Fruit fly (Drosophila melanogaster): ENCODE measurements around the gene CG14410.
A peak's percentile ranks its signal among the peaks of the same experiment; 100 is the strongest.

The CG14410 gene

dm6 chrX:14846116-14846614, 9.6 kb downstream of the CG14410 start (continued):
- TF ChIP-seq CG11762 (GFP tag; optimal IDR thresholded peaks at IDR 0.05; ENCODE audit: insufficient read depth) = no peak
- TF ChIP-seq CG8119 (GFP tag; IDR thresholded peaks at IDR 0.05) = no peak
- TF ChIP-seq CG9139 (GFP tag; optimal IDR thresholded peaks at IDR 0.05) = no peak
- no peak for TF ChIP-seq CG6276 (GFP tag; optimal IDR thresholded peaks at IDR 0.05)
- peak; percentile 29 for TF ChIP-seq Eip75B (GFP tag; optimal IDR thresholded peaks at IDR 0.05)
- TF ChIP-seq Eip93F (GFP tag; optimal IDR thresholded peaks at IDR 0.05) = no peak
- no peak for TF ChIP-seq CG31627 (GFP tag; optimal IDR thresholded peaks at IDR 0.05)
- TF ChIP-seq fkh (GFP tag; optimal IDR thresholded peaks at IDR 0.05) = no peak
- no peak for TF ChIP-seq Ets21C (GFP tag; optimal IDR thresholded peaks at IDR 0.05)
- TF ChIP-seq CG16779 (tag; optimal IDR thresholded peaks at IDR 0.05) = no peak
- TF ChIP-seq CG3919 (GFP tag; optimal IDR thresholded peaks at IDR 0.05) = no peak
- no peak for TF ChIP-seq dac (GFP tag; optimal IDR thresholded peaks at IDR 0.05)
- no peak for TF ChIP-seq spab (GFP tag; optimal IDR thresholded peaks at IDR 0.05)

dm6 chrX:14848755-14849354, 12.3 kb downstream of the CG14410 start, which contains the start of gene CG9522:
TSS of gene CG9522 (minus strand) at chrX:14848808.
- TF ChIP-seq Eip93F (GFP tag; optimal IDR thresholded peaks at IDR 0.05) (no peak), fkh (GFP tag; optimal IDR thresholded peaks at IDR 0.05) (no peak), fd59A (GFP tag; optimal IDR thresholded peaks at IDR 0.05) (peak; percentile 76), pdm3 (GFP tag; optimal IDR thresholded peaks at IDR 0.05) (peak; percentile 86), Eip78C (GFP tag) (peak; percentile 98), topi (GFP tag; optimal IDR thresholded peaks at IDR 0.05) (peak; percentile 85), CG10631 (GFP tag; optimal IDR thresholded peaks at IDR 0.05) (peak; percentile 90), CG4318 (GFP tag; optimal IDR thresholded peaks at IDR 0.05) (peak; percentile 83), Sox15 (GFP tag; optimal IDR thresholded peaks at IDR 0.05) (peak; percentile 61), fd85E (GFP tag; optimal IDR thresholded peaks at IDR 0.05) (peak; percentile 11), CG16779 (tag; optimal IDR thresholded peaks at IDR 0.05) (peak; percentile 70), CG8632 (GFP tag; optimal IDR thresholded peaks at IDR 0.05) (peak; percentile 80), Sox14 (GFP tag; optimal IDR thresholded peaks at IDR 0.05) (peak; percentile 86), CG8119 (GFP tag; IDR thresholded peaks at IDR 0.05) (peak; percentile 90), CG9139 (GFP tag; optimal IDR thresholded peaks at IDR 0.05) (peak; percentile 82), CG15336 (GFP tag; IDR thresholded peaks at IDR 0.05) (peak; percentile 92), lz (GFP tag; optimal IDR thresholded peaks at IDR 0.05) (peak; percentile 79), CG3032 (tag; optimal IDR thresholded peaks at IDR 0.05) (peak; percentile 75), Smox (GFP tag; optimal IDR thresholded peaks at IDR 0.05) (peak; percentile 74), Hr39 (GFP tag; optimal IDR thresholded peaks at IDR 0.05) (peak; percentile 65), CG11762 (GFP tag; optimal IDR thresholded peaks at IDR 0.05; ENCODE audit: insufficient read depth) (peak; percentile 85), Eip75B (GFP tag; optimal IDR thresholded peaks at IDR 0.05) (peak; percentile 90), spab (GFP tag; optimal IDR thresholded peaks at IDR 0.05) (peak; percentile 70), CG6808 (GFP tag; optimal IDR thresholded peaks at IDR 0.05) (peak; percentile 86), CG6276 (GFP tag; optimal IDR thresholded peaks at IDR 0.05) (peak; percentile 89), CG10669 (GFP tag; optimal IDR thresholded peaks at IDR 0.05) (peak; percentile 78), Hr4 (GFP tag; optimal IDR thresholded peaks at IDR 0.05) (peak; percentile 85), achi (GFP tag; optimal IDR thresholded peaks at IDR 0.05) (peak; percentile 91), salr (GFP tag; optimal IDR thresholded peaks at IDR 0.05) (peak; percentile 52 to 85), CG7368 (GFP tag; optimal IDR thresholded peaks at IDR 0.05) (peak; percentile 70), CG11294 (GFP tag; IDR thresholded peaks at IDR 0.05) (peak; percentile 66), CG6854 (GFP tag; optimal IDR thresholded peaks at IDR 0.05) (peak; percentile 68), dac (GFP tag; optimal IDR thresholded peaks at IDR 0.05) (peak; percentile 63), CG1621 (tag; optimal IDR thresholded peaks at IDR 0.05) (peak; percentile 78), Gug (GFP tag; IDR thresholded peaks at IDR 0.05) (peak; percentile 77), CG31627 (GFP tag; optimal IDR thresholded peaks at IDR 0.05) (peak; percentile 67), net (GFP tag; optimal IDR thresholded peaks at IDR 0.05) (peak; percentile 82), OdsH (GFP tag; optimal IDR thresholded peaks at IDR 0.05) (peak; percentile 88), Met (GFP tag; optimal IDR thresholded peaks at IDR 0.05) (peak; percentile 85), esn (GFP tag; optimal IDR thresholded peaks at IDR 0.05) (peak; percentile 84), acj6 (GFP tag; optimal IDR thresholded peaks at IDR 0.05) (peak; percentile 89), dsx (GFP tag; optimal IDR thresholded peaks at IDR 0.05; ENCODE audit: poor library complexity, severe bottlenecking) (peak; percentile 81), eg (GFP tag; IDR thresholded peaks at IDR 0.05) (peak; percentile 82), Ets96B (tag; optimal IDR thresholded peaks at IDR 0.05) (peak; percentile 85), CG8319 (GFP tag; optimal IDR thresholded peaks at IDR 0.05) (peak; percentile 76)

Measured in whole organism, prepupa.